Worm (Caenorhabditis elegans) whole organism, early embryonic: ENCODE results near the gene srsx-24.

ENCODE experiments used
- ama-1 ChIP-seq: fragments of 150-350 bp; optimal IDR thresholded peaks from 2 replicates; lab custom pipeline; 2014
- hmbx-1 ChIP-seq: sonication (generic microtip); optimal IDR thresholded peaks from 2 replicates; lab custom pipeline; 2016; ENCODE audit warnings: mild to moderate bottlenecking, missing genetic modification characterization, missing compliant biosample characterization
- scrt-1 ChIP-seq: fragments of 200-800 bp; sonication (Bioruptor generic); IDR thresholded peaks from 2 replicates; pipeline ENCODE4 v1.3.6; 2022; ENCODE audit warnings: missing genetic modification characterization, missing compliant biosample characterization

ce11 chrV:7374090-7374489 lies 5.2 kb downstream of the srsx-24 start, which contains the start of gene srx-56:
- TF ChIP-seq scrt-1 (GFP tag; lab: Robert Waterston, UW) (no peak), ama-1 (lab: Kevin White, UChicago) (no peak), hmbx-1 (tag; lab: Kevin White, UChicago) (no peak)
